Worm (Caenorhabditis elegans): ENCODE measurements around the gene Y59C2A.2.

DNA sequence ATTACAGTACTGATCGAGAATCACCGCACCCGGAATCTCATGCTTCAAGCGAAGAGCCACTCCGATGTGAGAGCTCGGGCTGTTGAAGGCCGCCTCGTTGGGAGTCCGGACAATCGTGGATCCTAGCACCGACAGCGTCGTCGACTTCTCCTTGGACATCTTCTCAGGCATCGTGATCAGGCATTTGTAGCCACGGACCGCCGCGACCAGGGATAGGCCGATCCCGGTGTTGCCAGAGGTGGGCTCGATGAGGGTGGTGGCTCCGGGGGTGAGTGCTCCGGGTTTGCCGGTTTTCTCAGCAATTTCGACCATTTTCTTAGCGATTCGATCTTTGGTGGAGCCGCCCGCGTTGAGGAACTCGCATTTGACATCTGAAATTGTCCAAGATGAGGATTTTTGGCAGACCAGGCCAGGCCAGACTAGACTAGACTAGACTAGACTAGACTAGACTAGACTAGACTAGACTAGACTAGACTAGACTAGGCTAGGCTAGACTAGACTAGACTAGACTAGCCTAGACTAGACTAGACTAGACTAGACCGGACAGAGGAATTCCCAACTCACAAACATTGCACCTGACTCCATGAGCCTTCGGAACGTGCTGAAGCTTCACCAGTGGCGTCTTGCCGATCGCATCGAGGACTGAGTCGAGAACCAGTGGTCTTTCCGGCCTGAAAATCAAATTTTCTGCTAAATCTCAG lies 17.4 kb upstream of the Y59C2A.2 start:
- TF ChIP-seq tbx-2 (tag; optimal IDR thresholded peaks at IDR 0.05) (no peak), zag-1 (tag; optimal IDR thresholded peaks at IDR 0.05) (no peak), nhr-90 (tag; optimal IDR thresholded peaks at IDR 0.05; ENCODE audit: poor library complexity) (no peak), ceh-63 (GFP tag; optimal IDR thresholded peaks at IDR 0.05) (no peak), ets-5 (GFP tag; IDR thresholded peaks at IDR 0.05) (no peak), skn-1 (tag; optimal IDR thresholded peaks at IDR 0.05) (no peak)

Data from whole organism, L1 larva.